Fruit fly (Drosophila melanogaster) whole organism, embryonic: Measurements from ENCODE around the gene Prp5.

Experiments used
- ATbp ChIP-seq: fragments of 200-800 bp; sonication (Bioruptor generic); optimal IDR thresholded peaks from 2 replicates; lab custom pipeline; 2017; ENCODE audit warnings: missing biosample characterization, mild to moderate bottlenecking, missing genetic modification characterization, missing genetic modification reagents
- Ada2b ChIP-seq: fragments of 200-800 bp; sonication (Bioruptor generic); IDR thresholded peaks from 2 replicates; pipeline ENCODE4 v1.3.6; 2022; ENCODE audit warnings: missing biosample characterization, missing genetic modification characterization
- Atf3 ChIP-seq: fragments of 200-800 bp; sonication (Bioruptor generic); optimal IDR thresholded peaks from 3 replicates; lab custom pipeline; 2016; ENCODE audit warnings: missing biosample characterization, missing genetic modification characterization
- Bgb ChIP-seq: fragments of 200-800 bp; sonication (Bioruptor generic); IDR thresholded peaks from 2 replicates; pipeline ENCODE4 v1.3.6; 2022; ENCODE audit warnings: missing biosample characterization, missing genetic modification characterization; ENCODE audit not compliant: partially characterized antibody
- CG10431 ChIP-seq: fragments of 200-800 bp; sonication (Bioruptor generic); optimal IDR thresholded peaks from 3 replicates; lab custom pipeline; 2018; ENCODE audit warnings: missing biosample characterization, mild to moderate bottlenecking, missing genetic modification characterization
- CG10543 ChIP-seq: fragments of 200-800 bp; sonication (Bioruptor generic); optimal IDR thresholded peaks from 3 replicates; lab custom pipeline; 2017; ENCODE audit warnings: missing biosample characterization, mild to moderate bottlenecking, missing genetic modification characterization, moderate library complexity
- CG11456 ChIP-seq: fragments of 200-800 bp; sonication (Bioruptor generic); IDR thresholded peaks from 3 replicates; pipeline ENCODE4 v1.3.6; 2022; ENCODE audit warnings: missing biosample characterization, missing genetic modification characterization
- CG12155 ChIP-seq: fragments of 200-800 bp; sonication (Bioruptor generic); optimal IDR thresholded peaks from 3 replicates; lab custom pipeline; 2016; ENCODE audit warnings: missing biosample characterization, missing genetic modification characterization
- CG12299 ChIP-seq: fragments of 200-800 bp; sonication (Bioruptor generic); optimal IDR thresholded peaks from 2 replicates; lab custom pipeline; 2018; ENCODE audit warnings: missing biosample characterization, mild to moderate bottlenecking, missing genetic modification characterization
- CG12769 ChIP-seq: fragments of 200-800 bp; sonication (Bioruptor generic); optimal IDR thresholded peaks from 2 replicates; lab custom pipeline; 2019; ENCODE audit warnings: missing biosample characterization, mild to moderate bottlenecking, missing genetic modification characterization, moderate library complexity
- CG13123 ChIP-seq: fragments of 200-800 bp; sonication (Bioruptor generic); optimal IDR thresholded peaks from 2 replicates; lab custom pipeline; 2016; ENCODE audit warnings: missing biosample characterization, missing genetic modification characterization
- CG13775 ChIP-seq: fragments of 200-800 bp; sonication (Bioruptor generic); optimal IDR thresholded peaks from 3 replicates; lab custom pipeline; 2017; ENCODE audit warnings: missing biosample characterization, mild to moderate bottlenecking, missing genetic modification characterization
- CG13894 ChIP-seq: fragments of 200-800 bp; sonication (Bioruptor generic); optimal IDR thresholded peaks from 3 replicates; lab custom pipeline; 2018; ENCODE audit warnings: missing biosample characterization, mild to moderate bottlenecking, missing genetic modification characterization, moderate library complexity
- CG14965 ChIP-seq: fragments of 200-800 bp; sonication (Bioruptor generic); optimal IDR thresholded peaks from 2 replicates; lab custom pipeline; 2016; ENCODE audit warnings: missing biosample characterization, missing genetic modification characterization, borderline replicate concordance
- CG15696 ChIP-seq: fragments of 200-800 bp; sonication (Bioruptor generic); optimal IDR thresholded peaks from 2 replicates; lab custom pipeline; 2019; ENCODE audit warnings: missing biosample characterization, mild to moderate bottlenecking, missing genetic modification characterization, moderate library complexity
- CG1603 ChIP-seq: fragments of 200-800 bp; sonication (Bioruptor generic); optimal IDR thresholded peaks from 2 replicates; lab custom pipeline; 2019; ENCODE audit warnings: missing biosample characterization, mild to moderate bottlenecking, missing genetic modification characterization, moderate library complexity
- CG17359 ChIP-seq: fragments of 200-800 bp; sonication (Bioruptor generic); optimal IDR thresholded peaks from 3 replicates; lab custom pipeline; 2018; ENCODE audit warnings: missing biosample characterization, mild to moderate bottlenecking, missing genetic modification characterization, moderate library complexity
- CG17829 ChIP-seq: fragments of 200-800 bp; optimal IDR thresholded peaks from 2 replicates; lab custom pipeline; 2019; ENCODE audit warnings: missing biosample characterization, mild to moderate bottlenecking, missing genetic modification characterization, moderate library complexity
- CG18011 ChIP-seq: fragments of 200-800 bp; sonication (Bioruptor generic); optimal IDR thresholded peaks from 2 replicates; lab custom pipeline; 2017; ENCODE audit warnings: missing biosample characterization, missing genetic modification characterization, mild to moderate bottlenecking, moderate library complexity, missing genotype
- CG2875 ChIP-seq: fragments of 200-800 bp; sonication (Bioruptor generic); optimal IDR thresholded peaks from 2 replicates; lab custom pipeline; 2017; ENCODE audit warnings: missing biosample characterization, mild to moderate bottlenecking, missing genetic modification characterization, missing genetic modification reagents
- CG3281 ChIP-seq: fragments of 200-800 bp; sonication (Bioruptor generic); optimal IDR thresholded peaks from 3 replicates; lab custom pipeline; 2017; ENCODE audit warnings: missing biosample characterization, mild to moderate bottlenecking, missing genetic modification characterization
- CG6272 ChIP-seq: fragments of 200-800 bp; sonication (Bioruptor generic); IDR thresholded peaks from 2 replicates; pipeline ENCODE4 v1.3.6; 2022; ENCODE audit warnings: missing biosample characterization, missing genetic modification characterization
- CG7271 ChIP-seq: fragments of 200-800 bp; sonication (Bioruptor generic); optimal IDR thresholded peaks from 2 replicates; lab custom pipeline; 2018; ENCODE audit warnings: missing biosample characterization, mild to moderate bottlenecking, missing genetic modification characterization, moderate library complexity
- CG7357 ChIP-seq: fragments of 200-800 bp; sonication (Bioruptor generic); IDR thresholded peaks from 3 replicates; pipeline ENCODE4 v1.3.6; 2022; ENCODE audit warnings: missing biosample characterization, missing genetic modification characterization
- CG7745 ChIP-seq: fragments of 200-800 bp; sonication (Bioruptor generic); optimal IDR thresholded peaks from 2 replicates; lab custom pipeline; 2018; ENCODE audit warnings: missing biosample characterization, mild to moderate bottlenecking, missing genetic modification characterization, moderate library complexity
- CG8281 ChIP-seq: fragments of 200-800 bp; sonication (Bioruptor generic); optimal IDR thresholded peaks from 2 replicates; lab custom pipeline; 2018; ENCODE audit warnings: missing biosample characterization, mild to moderate bottlenecking, missing genetic modification characterization, moderate library complexity
- Dip3 ChIP-seq: fragments of 200-800 bp; sonication (Bioruptor generic); optimal IDR thresholded peaks from 3 replicates; lab custom pipeline; 2016; ENCODE audit warnings: missing biosample characterization, missing genetic modification characterization
- HmgD ChIP-seq: fragments of 200-800 bp; sonication (Bioruptor generic); optimal IDR thresholded peaks from 3 replicates; lab custom pipeline; 2016; ENCODE audit warnings: missing biosample characterization, missing genetic modification characterization
- HmgZ ChIP-seq: fragments of 200-800 bp; sonication (Bioruptor generic); optimal IDR thresholded peaks from 2 replicates; lab custom pipeline; 2018; ENCODE audit warnings: missing biosample characterization, mild to moderate bottlenecking, missing genetic modification characterization
- Oaz ChIP-seq: fragments of 200-800 bp; sonication (Bioruptor generic); IDR thresholded peaks from 2 replicates; pipeline ENCODE4 v1.3.6; 2022; ENCODE audit warnings: missing biosample characterization, missing genetic modification characterization
- Xbp1 ChIP-seq: fragments of 200-800 bp; sonication (Bioruptor generic); optimal IDR thresholded peaks from 3 replicates; lab custom pipeline; 2016; ENCODE audit warnings: missing biosample characterization, mild to moderate bottlenecking, missing genetic modification characterization
- aop ChIP-seq: fragments of 200-800 bp; sonication (Bioruptor generic); IDR thresholded peaks from 2 replicates; pipeline ENCODE4 v1.3.6; 2022; ENCODE audit warnings: missing biosample characterization, missing genetic modification characterization
- disco-r ChIP-seq: fragments of 200-800 bp; sonication (Bioruptor generic); optimal IDR thresholded peaks from 2 replicates; lab custom pipeline; 2016; ENCODE audit warnings: missing biosample characterization, missing genetic modification characterization
- esg ChIP-seq: fragments of 200-800 bp; sonication (Bioruptor generic); conservative IDR thresholded peaks from 2 replicates; pipeline ENCODE4 v1.3.6; 2022; ENCODE audit warnings: missing biosample characterization, missing genetic modification characterization
- ewg ChIP-seq: fragments of 200-800 bp; sonication (Bioruptor generic); optimal IDR thresholded peaks from 3 replicates; lab custom pipeline; 2017; ENCODE audit warnings: mild to moderate bottlenecking, missing biosample characterization, missing genetic modification reagents, missing genetic modification characterization
- jumu ChIP-seq: fragments of 200-800 bp; sonication (Bioruptor generic); optimal IDR thresholded peaks from 3 replicates; lab custom pipeline; 2016; ENCODE audit warnings: missing biosample characterization, missing genetic modification characterization
- klu ChIP-seq: fragments of 200-800 bp; sonication (Bioruptor generic); IDR thresholded peaks from 2 replicates; pipeline ENCODE4 v1.3.6; 2022; ENCODE audit warnings: missing biosample characterization, missing genetic modification characterization
- mam ChIP-seq: fragments of 200-800 bp; sonication (Bioruptor generic); optimal IDR thresholded peaks from 3 replicates; lab custom pipeline; 2016; ENCODE audit warnings: missing biosample characterization, missing genetic modification characterization
- nau ChIP-seq: fragments of 200-800 bp; sonication (Bioruptor generic); optimal IDR thresholded peaks from 3 replicates; lab custom pipeline; 2017; ENCODE audit warnings: missing biosample characterization, mild to moderate bottlenecking, missing genetic modification characterization, missing genetic modification reagents
- nerfin-1 ChIP-seq: fragments of 200-800 bp; sonication (Bioruptor generic); optimal IDR thresholded peaks from 3 replicates; lab custom pipeline; 2019; ENCODE audit warnings: missing biosample characterization, mild to moderate bottlenecking, missing genetic modification characterization, moderate library complexity
- nmo ChIP-seq: fragments of 200-800 bp; sonication (Bioruptor generic); optimal IDR thresholded peaks from 2 replicates; lab custom pipeline; 2018; ENCODE audit warnings: missing biosample characterization, mild to moderate bottlenecking, missing genetic modification characterization, moderate library complexity
- pfk ChIP-seq: fragments of 200-800 bp; sonication (Bioruptor generic); optimal IDR thresholded peaks from 2 replicates; lab custom pipeline; 2018; ENCODE audit warnings: missing biosample characterization, mild to moderate bottlenecking, missing genetic modification characterization, moderate library complexity
- pzg ChIP-seq: fragments of 200-800 bp; sonication (Bioruptor generic); optimal IDR thresholded peaks from 3 replicates; lab custom pipeline; 2018; ENCODE audit warnings: missing biosample characterization, mild to moderate bottlenecking, missing genetic modification characterization, moderate library complexity
- schlank ChIP-seq: fragments of 200-800 bp; sonication (Bioruptor generic); optimal IDR thresholded peaks from 2 replicates; lab custom pipeline; 2018; ENCODE audit warnings: missing biosample characterization, mild to moderate bottlenecking, missing genetic modification characterization
- scrt ChIP-seq: fragments of 200-800 bp; sonication (Bioruptor generic); optimal IDR thresholded peaks from 2 replicates; lab custom pipeline; 2018; ENCODE audit warnings: missing biosample characterization, mild to moderate bottlenecking, missing genetic modification characterization, moderate library complexity
- sd ChIP-seq: fragments of 200-800 bp; sonication (Bioruptor generic); optimal IDR thresholded peaks from 3 replicates; lab custom pipeline; 2018; ENCODE audit warnings: missing biosample characterization, mild to moderate bottlenecking, missing genetic modification characterization, moderate library complexity
- seq ChIP-seq: fragments of 200-800 bp; sonication (Bioruptor generic); IDR thresholded peaks from 2 replicates; pipeline ENCODE4 v1.3.6; 2022; ENCODE audit warnings: missing biosample characterization, missing genetic modification characterization
- sug ChIP-seq: fragments of 200-800 bp; optimal IDR thresholded peaks from 2 replicates; lab custom pipeline; 2019; ENCODE audit warnings: missing biosample characterization, mild to moderate bottlenecking, missing genetic modification characterization, moderate library complexity

Prp5 gene

DNA sequence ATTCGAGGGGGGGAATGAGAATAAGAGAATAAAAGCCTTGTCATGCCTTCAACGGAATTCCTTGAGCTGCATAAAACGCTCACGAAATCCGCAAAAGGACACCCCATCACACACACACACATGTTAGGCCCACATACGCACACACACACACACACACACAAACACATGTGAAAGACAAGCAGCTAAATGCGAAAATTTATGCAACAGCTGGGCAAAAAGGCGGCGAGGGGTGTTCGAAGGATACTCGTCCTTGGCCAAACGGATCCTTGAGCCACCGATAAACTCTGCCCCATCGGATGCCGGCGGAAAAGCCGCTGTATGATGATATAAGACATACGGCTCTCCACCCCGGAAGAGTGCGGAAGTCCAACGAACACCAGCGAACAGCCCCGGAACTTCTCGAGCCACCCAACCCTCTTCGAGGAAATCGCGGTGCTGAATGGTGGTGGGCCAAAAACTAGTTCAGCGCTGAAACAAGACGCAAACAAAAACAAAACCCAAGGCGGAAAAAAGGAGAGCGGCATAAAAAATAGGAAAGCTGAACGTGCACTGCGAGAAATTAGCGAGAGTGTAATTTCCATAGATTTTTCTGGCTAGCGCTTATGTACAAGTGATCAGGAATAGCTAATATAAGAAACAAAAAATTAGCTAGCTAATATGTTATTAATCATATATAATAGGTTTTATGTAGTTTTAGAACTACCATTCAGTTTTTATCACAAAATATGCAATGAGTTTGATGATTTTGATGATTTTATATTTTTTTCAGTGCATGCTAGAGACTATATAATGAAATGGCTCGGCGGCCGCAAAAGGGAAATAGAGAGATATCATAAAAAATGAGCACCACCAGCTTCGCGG, 38.8 kb downstream of the Prp5 start (continued):
- peak; percentile 47 for TF ChIP-seq CG12299 (tag; lab: Kevin White, UChicago)
- no peak for TF ChIP-seq CG15696 (tag; lab: Kevin White, UChicago)
- TF ChIP-seq mam (GFP tag; lab: Kevin White, UChicago): no peak
- TF ChIP-seq CG1603 (tag; lab: Kevin White, UChicago): no peak
- TF ChIP-seq esg: peak; percentile 57
- peak; percentile 63 for TF ChIP-seq ATbp (GFP tag; lab: Kevin White, UChicago)
- TF ChIP-seq klu (GFP tag; lab: Robert Waterston, UW): no peak
- no peak for TF ChIP-seq CG12769
- TF ChIP-seq scrt: peak; percentile 74
- TF ChIP-seq disco-r: no peak
- TF ChIP-seq CG6272 (GFP tag; lab: Robert Waterston, UW): no peak
- no peak for TF ChIP-seq CG10431
- peak; percentile 31 for TF ChIP-seq nau
- TF ChIP-seq nmo (GFP tag; lab: Kevin White, UChicago): peak; percentile 43
- TF ChIP-seq CG2875 (GFP tag; lab: Kevin White, UChicago): peak; percentile 36
- TF ChIP-seq sd: no peak
- TF ChIP-seq Atf3 (GFP tag; lab: Kevin White, UChicago): no peak
- peak; percentile 38 for TF ChIP-seq nerfin-1
- TF ChIP-seq CG14965 (GFP tag; lab: Kevin White, UChicago): no peak
- TF ChIP-seq CG7271 (tag; lab: Kevin White, UChicago): no peak
- TF ChIP-seq pfk (GFP tag; lab: Kevin White, UChicago): no peak
- TF ChIP-seq CG13123 (GFP tag; lab: Kevin White, UChicago): no peak
- TF ChIP-seq CG11456 (GFP tag; lab: Robert Waterston, UW): no peak
- TF ChIP-seq Oaz (GFP tag; lab: Robert Waterston, UW): no peak
- TF ChIP-seq ewg (GFP tag; lab: Kevin White, UChicago): peak; percentile 13
- TF ChIP-seq Bgb (GFP tag; lab: Robert Waterston, UW): no peak
- TF ChIP-seq CG18011 (GFP tag; lab: Kevin White, UChicago): no peak
- no peak for TF ChIP-seq jumu (GFP tag; lab: Kevin White, UChicago)
- peak; percentile 35 for TF ChIP-seq CG13775 (GFP tag; lab: Kevin White, UChicago)
- no peak for TF ChIP-seq HmgD (GFP tag; lab: Kevin White, UChicago)
- peak; percentile 6 for TF ChIP-seq CG8281 (tag; lab: Kevin White, UChicago)
- TF ChIP-seq CG7745 (tag; lab: Kevin White, UChicago): no peak
- TF ChIP-seq CG17359 (tag; lab: Kevin White, UChicago): peak; percentile 58
- peak; percentile 12 for TF ChIP-seq CG13894 (tag; lab: Kevin White, UChicago)
- no peak for TF ChIP-seq aop (GFP tag; lab: Robert Waterston, UW)
- TF ChIP-seq sug (tag; lab: Kevin White, UChicago): peak; percentile 28
- TF ChIP-seq pzg (GFP tag; lab: Kevin White, UChicago): no peak
- peak; percentile 32; the same call in 1 of the 2 replicates for TF ChIP-seq Ada2b
- peak; percentile 44 for TF ChIP-seq CG17829 (tag; lab: Kevin White, UChicago)
- no peak for TF ChIP-seq CG12155 (GFP tag; lab: Kevin White, UChicago)
- peak; percentile 53 for TF ChIP-seq CG10543 (GFP tag; lab: Kevin White, UChicago)
- TF ChIP-seq CG7357 (GFP tag; lab: Robert Waterston, UW): no peak
- peak; percentile 55 for TF ChIP-seq CG3281 (GFP tag; lab: Kevin White, UChicago)
- peak; percentile 55; the same call in 1 of the 2 replicates for TF ChIP-seq seq (GFP tag; lab: Robert Waterston, UW)
- TF ChIP-seq HmgZ (tag; lab: Kevin White, UChicago): peak; percentile 17
- no peak for TF ChIP-seq schlank (tag; lab: Kevin White, UChicago)
- peak; percentile 63 for TF ChIP-seq Xbp1 (GFP tag; lab: Kevin White, UChicago)
- no peak for TF ChIP-seq Dip3
